Fruit fly (Drosophila melanogaster) whole organism, embryonic: ENCODE measurements around the gene CG42240.

ENCODE experiments used
- B-H1 ChIP-seq: fragments of 200-800 bp; sonication (Bioruptor generic); IDR thresholded peaks from 3 replicates; pipeline ENCODE4 v1.3.6; 2022; ENCODE audit warnings: missing biosample characterization, missing genetic modification characterization
- Blimp-1 ChIP-seq: fragments of 200-800 bp; sonication (Bioruptor generic); optimal IDR thresholded peaks from 3 replicates; lab custom pipeline; 2018; ENCODE audit warnings: missing biosample characterization, missing genetic modification characterization, mild to moderate bottlenecking, moderate library complexity, missing genetic modification reagents
- CG10565 ChIP-seq: fragments of 200-800 bp; sonication (Bioruptor generic); optimal IDR thresholded peaks from 3 replicates; lab custom pipeline; 2016; ENCODE audit warnings: missing biosample characterization, mild to moderate bottlenecking, missing genetic modification characterization
- CG11723 ChIP-seq: fragments of 200-800 bp; sonication (Bioruptor generic); optimal IDR thresholded peaks from 2 replicates; lab custom pipeline; 2017; ENCODE audit warnings: missing biosample characterization, mild to moderate bottlenecking, missing genetic modification characterization
- CG12219 ChIP-seq: fragments of 200-800 bp; sonication (Bioruptor generic); optimal IDR thresholded peaks from 3 replicates; lab custom pipeline; 2018; ENCODE audit warnings: missing biosample characterization, mild to moderate bottlenecking, missing genetic modification characterization
- CG13424 ChIP-seq: fragments of 200-800 bp; sonication (Bioruptor generic); optimal IDR thresholded peaks from 2 replicates; lab custom pipeline; 2019; ENCODE audit warnings: missing biosample characterization, mild to moderate bottlenecking, missing genetic modification characterization, moderate library complexity
- CG14667 ChIP-seq: fragments of 200-800 bp; sonication (Bioruptor generic); IDR thresholded peaks from 2 replicates; pipeline ENCODE4 v1.3.6; 2022; ENCODE audit warnings: missing biosample characterization, missing genetic modification characterization
- CG15479 ChIP-seq: fragments of 200-800 bp; sonication (Bioruptor generic); optimal IDR thresholded peaks from 3 replicates; lab custom pipeline; 2019; ENCODE audit warnings: missing biosample characterization, mild to moderate bottlenecking, missing genetic modification characterization, moderate library complexity
- CG17385 ChIP-seq: fragments of 200-800 bp; sonication (Bioruptor generic); optimal IDR thresholded peaks from 3 replicates; lab custom pipeline; 2018; ENCODE audit warnings: missing biosample characterization, mild to moderate bottlenecking, missing genetic modification characterization
- CG18476 ChIP-seq: fragments of 200-800 bp; sonication (Bioruptor generic); optimal IDR thresholded peaks from 2 replicates; lab custom pipeline; 2016; ENCODE audit warnings: missing biosample characterization, mild to moderate bottlenecking, missing genetic modification characterization
- CG2129 ChIP-seq: fragments of 200-800 bp; sonication (Bioruptor generic); IDR thresholded peaks from 2 replicates; pipeline ENCODE4 v1.3.6; 2022; ENCODE audit warnings: missing biosample characterization, missing genetic modification characterization; ENCODE audit not compliant: partially characterized antibody
- CG2712 ChIP-seq: fragments of 200-800 bp; optimal IDR thresholded peaks from 3 replicates; lab custom pipeline; 2019; ENCODE audit warnings: missing biosample characterization, mild to moderate bottlenecking, missing genetic modification characterization, moderate library complexity
- CG30020 ChIP-seq: fragments of 200-800 bp; optimal IDR thresholded peaks from 2 replicates; lab custom pipeline; 2019; ENCODE audit warnings: missing biosample characterization, mild to moderate bottlenecking, missing genetic modification characterization, moderate library complexity
- CG3163 ChIP-seq: fragments of 200-800 bp; sonication (Bioruptor generic); optimal IDR thresholded peaks from 3 replicates; lab custom pipeline; 2016; ENCODE audit warnings: missing biosample characterization, missing genetic modification characterization
- CG3838 ChIP-seq: fragments of 200-800 bp; sonication (Bioruptor generic); optimal IDR thresholded peaks from 3 replicates; lab custom pipeline; 2016; ENCODE audit warnings: missing biosample characterization, missing genetic modification characterization
- CG3995 ChIP-seq: fragments of 200-800 bp; sonication (Bioruptor generic); optimal IDR thresholded peaks from 3 replicates; lab custom pipeline; 2016; ENCODE audit warnings: missing biosample characterization, missing genetic modification characterization
- CG42726 ChIP-seq: fragments of 200-800 bp; sonication (Bioruptor generic); IDR thresholded peaks from 2 replicates; pipeline ENCODE4 v1.3.6; 2022; ENCODE audit warnings: missing biosample characterization, missing genetic modification characterization; ENCODE audit not compliant: partially characterized antibody
- CG4854 ChIP-seq: fragments of 200-800 bp; sonication (Bioruptor generic); optimal IDR thresholded peaks from 2 replicates; lab custom pipeline; 2016; ENCODE audit warnings: missing biosample characterization, missing genetic modification characterization, inconsistent platforms
- CG6254 ChIP-seq: fragments of 200-800 bp; sonication (Bioruptor generic); optimal IDR thresholded peaks from 3 replicates; lab custom pipeline; 2017; ENCODE audit warnings: mild to moderate bottlenecking, missing biosample characterization, missing genetic modification reagents, missing genetic modification characterization
- CG7372 ChIP-seq: fragments of 200-800 bp; sonication (Bioruptor generic); IDR thresholded peaks from 2 replicates; pipeline ENCODE4 v1.3.6; 2022; ENCODE audit warnings: missing biosample characterization, missing genetic modification characterization
- CG8765 ChIP-seq: fragments of 200-800 bp; sonication (Bioruptor generic); IDR thresholded peaks from 2 replicates; pipeline ENCODE4 v1.3.6; 2022; ENCODE audit warnings: missing biosample characterization, missing genetic modification characterization
- CG8924 ChIP-seq: fragments of 200-800 bp; optimal IDR thresholded peaks from 3 replicates; lab custom pipeline; 2019; ENCODE audit warnings: missing biosample characterization, mild to moderate bottlenecking, missing genetic modification characterization, moderate library complexity
- CG9797 ChIP-seq: fragments of 200-800 bp; sonication (Bioruptor generic); optimal IDR thresholded peaks from 3 replicates; lab custom pipeline; 2018; ENCODE audit warnings: missing biosample characterization, mild to moderate bottlenecking, missing genetic modification characterization
- CTCF ChIP-seq: fragments of 200-800 bp; sonication (Bioruptor generic); optimal IDR thresholded peaks from 2 replicates; lab custom pipeline; 2017; ENCODE audit warnings: missing biosample characterization, mild to moderate bottlenecking, missing genetic modification characterization, moderate library complexity
- CoRest ChIP-seq: fragments of 200-800 bp; sonication (Bioruptor generic); optimal IDR thresholded peaks from 3 replicates; lab custom pipeline; 2018; ENCODE audit warnings: missing biosample characterization, mild to moderate bottlenecking, missing genetic modification characterization, moderate library complexity
- Dref ChIP-seq: fragments of 200-800 bp; sonication (Bioruptor generic); IDR thresholded peaks from 2 replicates; pipeline ENCODE4 v1.3.6; 2022; ENCODE audit warnings: missing biosample characterization, missing genetic modification characterization
- E2f1 ChIP-seq: fragments of 200-800 bp; sonication (Bioruptor generic); IDR thresholded peaks from 2 replicates; pipeline ENCODE4 v1.3.6; 2022; ENCODE audit warnings: missing biosample characterization, missing genetic modification characterization
- MESR4 ChIP-seq: fragments of 200-800 bp; sonication (Bioruptor generic); optimal IDR thresholded peaks from 2 replicates; lab custom pipeline; 2018; ENCODE audit warnings: missing biosample characterization, mild to moderate bottlenecking, missing genetic modification characterization, moderate library complexity
- Meics ChIP-seq: fragments of 200-800 bp; sonication (Bioruptor generic); optimal IDR thresholded peaks from 2 replicates; lab custom pipeline; 2017; ENCODE audit warnings: missing biosample characterization, mild to moderate bottlenecking, missing genetic modification characterization
- Myb ChIP-seq: fragments of 200-800 bp; sonication (Bioruptor generic); optimal IDR thresholded peaks from 2 replicates; lab custom pipeline; 2016; ENCODE audit warnings: missing biosample characterization, missing genetic modification characterization
- Nf-YC ChIP-seq: fragments of 200-800 bp; optimal IDR thresholded peaks from 3 replicates; lab custom pipeline; 2019; ENCODE audit warnings: missing biosample characterization, mild to moderate bottlenecking, missing genetic modification characterization, moderate library complexity
- Poxn ChIP-seq: fragments of 200-800 bp; sonication (Bioruptor generic); IDR thresholded peaks from 2 replicates; pipeline ENCODE4 v1.3.6; 2022; ENCODE audit warnings: missing biosample characterization, missing genetic modification characterization
- Six4 ChIP-seq: fragments of 200-800 bp; sonication (Bioruptor generic); optimal IDR thresholded peaks from 2 replicates; lab custom pipeline; 2016; ENCODE audit warnings: missing biosample characterization, missing genetic modification characterization
- abd-A ChIP-seq: fragments of 200-800 bp; sonication (Bioruptor generic); optimal IDR thresholded peaks from 3 replicates; lab custom pipeline; 2019; ENCODE audit warnings: missing biosample characterization, mild to moderate bottlenecking, missing genetic modification characterization, moderate library complexity
- aop ChIP-seq: fragments of 200-800 bp; sonication (Bioruptor generic); IDR thresholded peaks from 2 replicates; pipeline ENCODE4 v1.3.6; 2022; ENCODE audit warnings: missing biosample characterization, missing genetic modification characterization
- dati ChIP-seq: fragments of 200-800 bp; sonication (Bioruptor generic); IDR thresholded peaks from 2 replicates; pipeline ENCODE4 v1.3.6; 2022; ENCODE audit warnings: missing biosample characterization, missing genetic modification characterization
- dimm ChIP-seq: fragments of 200-800 bp; sonication (Bioruptor generic); IDR thresholded peaks from 2 replicates; pipeline ENCODE4 v1.3.6; 2022; ENCODE audit warnings: missing biosample characterization, missing genetic modification characterization
- eve ChIP-seq, 2 experiments: fragments of >200 bp; optimal IDR thresholded peaks; 2 replicates each; lab custom pipeline; 2017; ENCODE audit warnings: missing biosample characterization in 2 of 2, missing genetic modification characterization in 2 of 2
- exex ChIP-seq: fragments of 200-800 bp; sonication (Bioruptor generic); optimal IDR thresholded peaks from 4 replicates; lab custom pipeline; 2018; ENCODE audit warnings: missing biosample characterization, mild to moderate bottlenecking, missing genetic modification characterization, moderate library complexity
- eyg ChIP-seq: fragments of 200-800 bp; sonication (Bioruptor generic); optimal IDR thresholded peaks from 3 replicates; lab custom pipeline; 2016; ENCODE audit warnings: missing biosample characterization, missing genetic modification characterization
- gcm ChIP-seq: fragments of 200-800 bp; sonication (Bioruptor generic); optimal IDR thresholded peaks from 2 replicates; lab custom pipeline; 2019; ENCODE audit warnings: missing biosample characterization, mild to moderate bottlenecking, missing genetic modification characterization, moderate library complexity
- ind ChIP-seq: fragments of 200-800 bp; sonication (Bioruptor generic); optimal IDR thresholded peaks from 3 replicates; lab custom pipeline; 2016; ENCODE audit warnings: missing biosample characterization, missing genetic modification characterization
- jing ChIP-seq: fragments of 200-800 bp; sonication (Bioruptor generic); optimal IDR thresholded peaks from 2 replicates; lab custom pipeline; 2018; ENCODE audit warnings: missing biosample characterization, mild to moderate bottlenecking, missing genetic modification characterization
- kah ChIP-seq: fragments of 200-800 bp; sonication (Bioruptor generic); optimal IDR thresholded peaks from 2 replicates; lab custom pipeline; 2018; ENCODE audit warnings: missing biosample characterization, mild to moderate bottlenecking, missing genetic modification characterization
- odd ChIP-seq: fragments of 200-800 bp; sonication (Bioruptor generic); optimal IDR thresholded peaks from 2 replicates; lab custom pipeline; 2017; ENCODE audit warnings: missing biosample characterization, mild to moderate bottlenecking, missing genetic modification characterization
- pita ChIP-seq: fragments of 200-800 bp; sonication (Bioruptor generic); optimal IDR thresholded peaks from 2 replicates; lab custom pipeline; 2017; ENCODE audit warnings: missing biosample characterization, mild to moderate bottlenecking, missing genetic modification characterization
- psq ChIP-seq: fragments of 200-800 bp; sonication (Bioruptor generic); optimal IDR thresholded peaks from 2 replicates; lab custom pipeline; 2017; ENCODE audit warnings: missing biosample characterization, missing genetic modification characterization
- ro ChIP-seq: fragments of 200-800 bp; sonication (Bioruptor generic); IDR thresholded peaks from 2 replicates; pipeline ENCODE4 v1.3.6; 2022; ENCODE audit warnings: missing biosample characterization, missing genetic modification characterization
- sens-2 ChIP-seq: fragments of 200-800 bp; sonication (Bioruptor generic); IDR thresholded peaks from 2 replicates; pipeline ENCODE4 v1.3.6; 2022; ENCODE audit warnings: missing biosample characterization, missing genetic modification characterization
- seq ChIP-seq: fragments of 200-800 bp; sonication (Bioruptor generic); IDR thresholded peaks from 2 replicates; pipeline ENCODE4 v1.3.6; 2022; ENCODE audit warnings: missing biosample characterization, missing genetic modification characterization
- stc ChIP-seq: fragments of 200-800 bp; sonication (Bioruptor generic); IDR thresholded peaks from 2 replicates; pipeline ENCODE4 v1.3.6; 2022; ENCODE audit warnings: missing biosample characterization, missing genetic modification characterization
- tx ChIP-seq: fragments of 200-800 bp; sonication (Bioruptor generic); optimal IDR thresholded peaks from 2 replicates; lab custom pipeline; 2016; ENCODE audit warnings: missing biosample characterization, missing genetic modification characterization

CG42240 gene

dm6 chrX:6295129-6295539, 35.5 kb upstream of the CG42240 start, which contains the start of the genes CG15891 and CG3815 (continued):
- peak; percentile 13 for TF ChIP-seq eyg
- TF ChIP-seq psq, result no peak
- no peak for TF ChIP-seq Six4 (GFP tag; lab: Kevin White, UChicago)
- TF ChIP-seq dimm (GFP tag; lab: Robert Waterston, UW), result no peak
- no peak for TF ChIP-seq pita (GFP tag; lab: Kevin White, UChicago)
- TF ChIP-seq CG8924, result peak; percentile 55
- no peak for TF ChIP-seq CG10565 (GFP tag; lab: Kevin White, UChicago)
- peak; percentile 3 for TF ChIP-seq gcm (GFP tag; lab: Kevin White, UChicago)
- TF ChIP-seq sens-2 (GFP tag; lab: Robert Waterston, UW), result no peak
- TF ChIP-seq CG30020 (tag; lab: Kevin White, UChicago), result peak; percentile 66
- TF ChIP-seq MESR4 (GFP tag; lab: Kevin White, UChicago), result peak; percentile 53
- TF ChIP-seq dati (GFP tag; lab: Robert Waterston, UW), result no peak
- peak; percentile 80 for TF ChIP-seq CG9797 (GFP tag; lab: Kevin White, UChicago)
- peak; percentile 28 for TF ChIP-seq tx (GFP tag; lab: Kevin White, UChicago)
- peak; percentile 77 for TF ChIP-seq CoRest
- TF ChIP-seq CG11723 (GFP tag; lab: Kevin White, UChicago), result no peak
- no peak for TF ChIP-seq CG6254 (GFP tag; lab: Kevin White, UChicago)
- no peak for TF ChIP-seq B-H1 (GFP tag; lab: Robert Waterston, UW)
- TF ChIP-seq seq (GFP tag; lab: Robert Waterston, UW), result no peak
- TF ChIP-seq CG4854 (GFP tag; lab: Kevin White, UChicago), result no peak
- TF ChIP-seq CG14667, result no peak
- no peak for TF ChIP-seq Meics
- TF ChIP-seq Poxn, result no peak
- TF ChIP-seq ind (GFP tag; lab: Kevin White, UChicago), result peak; percentile 57
- peak; percentile 67 for TF ChIP-seq Nf-YC (tag; lab: Kevin White, UChicago)
- TF ChIP-seq CG18476 (GFP tag; lab: Kevin White, UChicago), result no peak
- no peak for TF ChIP-seq CG2129 (GFP tag; lab: Robert Waterston, UW)
- TF ChIP-seq CG7372, result peak; percentile 45; the same call in 1 of the 2 replicates
- peak; percentile 67 for TF ChIP-seq Dref (GFP tag; lab: Robert Waterston, UW)
- TF ChIP-seq ro (GFP tag; lab: Robert Waterston, UW), result no peak
- no peak for TF ChIP-seq aop
- TF ChIP-seq CG42726, result 0 out of 2 replicates have a peak, but pooled peaks have one; percentile 8
- TF ChIP-seq odd (GFP tag; lab: Kevin White, UChicago), result no peak
- TF ChIP-seq abd-A (tag; lab: Kevin White, UChicago), result no peak
- TF ChIP-seq E2f1, result 0 out of 2 replicates have a peak, but pooled peaks have one; percentile 12
- no peak for TF ChIP-seq jing
- no peak for TF ChIP-seq eve (GFP tag; optimal IDR thresholded peaks at IDR 0.05; lab: Kevin White, UChicago)
- TF ChIP-seq CG8765, result 0 out of 2 replicates have a peak, but pooled peaks have one; percentile 27
- no peak for TF ChIP-seq stc (GFP tag; lab: Robert Waterston, UW)
- TF ChIP-seq CG15479, result no peak
- TF ChIP-seq CG3838 (GFP tag; lab: Kevin White, UChicago), result no peak
- peak; percentile 91 for TF ChIP-seq Myb (GFP tag; lab: Kevin White, UChicago)
- no peak for TF ChIP-seq CG12219 (GFP tag; lab: Kevin White, UChicago)
- TF ChIP-seq exex, result no peak
- TF ChIP-seq CG3163 (GFP tag; lab: Kevin White, UChicago), result peak; percentile 30
- peak; percentile 40 for TF ChIP-seq kah (GFP tag; lab: Kevin White, UChicago)
- no peak for TF ChIP-seq Blimp-1 (GFP tag; lab: Kevin White, UChicago)
- TF ChIP-seq CG13424 (tag; lab: Kevin White, UChicago), result peak; percentile 70
- TF ChIP-seq CTCF, result peak; percentile 2
- peak; percentile 49 for TF ChIP-seq CG3995
- no peak for TF ChIP-seq CG17385 (GFP tag; lab: Kevin White, UChicago)
- TF ChIP-seq CG2712 (tag; lab: Kevin White, UChicago), result peak; percentile 67
